Worm (Caenorhabditis elegans) whole organism, L4 larva: ENCODE results near the gene F53B3.5.

ENCODE experiments used
- F49E8.2 ChIP-seq: sonication (generic microtip); optimal IDR thresholded peaks from 2 replicates; lab custom pipeline; 2016; ENCODE audit warnings: missing compliant biosample characterization, mild to moderate bottlenecking, missing genetic modification characterization, borderline replicate concordance
- T26A8.4 ChIP-seq: fragments of 200-800 bp; sonication (Bioruptor generic); IDR thresholded peaks from 2 replicates; pipeline ENCODE4 v1.3.6; 2022; ENCODE audit warnings: missing genetic modification characterization, missing compliant biosample characterization
- aha-1 ChIP-seq: fragments of 150-350 bp; peaks from one replicate; lab custom pipeline; 2014; ENCODE audit warnings: missing biosample characterization, missing genetic modification characterization
- arid-1 ChIP-seq: fragments of 200-800 bp; sonication (Bioruptor generic); conservative IDR thresholded peaks from 2 replicates; pipeline ENCODE4 v1.3.6; 2022; ENCODE audit warnings: missing genetic modification reagents, missing genetic modification characterization, missing compliant biosample characterization
- attf-4 ChIP-seq: sonication (generic microtip); optimal IDR thresholded peaks from 3 replicates; lab custom pipeline; 2017; ENCODE audit warnings: missing biosample characterization, missing genetic modification characterization
- ceh-62 ChIP-seq: sonication (generic microtip); optimal IDR thresholded peaks from 2 replicates; lab custom pipeline; 2017; ENCODE audit warnings: missing biosample characterization, missing genetic modification characterization
- ces-1 ChIP-seq: fragments of 150-350 bp; sonication (generic microtip); optimal IDR thresholded peaks from 4 replicates; lab custom pipeline; 2014; ENCODE audit warnings: missing biosample characterization, missing genetic modification reagents, missing genetic modification characterization
- dpl-1 ChIP-seq: fragments of 150-350 bp; optimal IDR thresholded peaks from 2 replicates; lab custom pipeline; 2014; ENCODE audit warnings: missing biosample characterization, missing genetic modification reagents, missing genetic modification characterization
- duxl-1 ChIP-seq: sonication (generic microtip); optimal IDR thresholded peaks from 2 replicates; lab custom pipeline; 2016; ENCODE audit warnings: mild to moderate bottlenecking, missing genetic modification characterization, moderate library complexity, missing compliant biosample characterization; ENCODE audit not compliant: poor library complexity
- hlh-11 ChIP-seq: fragments of 200-800 bp; sonication (Bioruptor generic); optimal IDR thresholded peaks from 2 replicates; lab custom pipeline; 2018; ENCODE audit warnings: mild to moderate bottlenecking, missing genetic modification characterization, missing compliant biosample characterization
- hlh-30 ChIP-seq: sonication (generic microtip); optimal IDR thresholded peaks from 2 replicates; lab custom pipeline; 2017; ENCODE audit warnings: antibody characterized with exemption, mild to moderate bottlenecking, missing genetic modification characterization, missing compliant biosample characterization; ENCODE audit not compliant: insufficient read depth
- lin-15B ChIP-seq: fragments of 150-350 bp; sonication (generic microtip); optimal IDR thresholded peaks from 3 replicates; lab custom pipeline; 2014; ENCODE audit warnings: missing biosample characterization, missing genetic modification characterization
- lin-29 ChIP-seq: fragments of 200-800 bp; sonication (Bioruptor generic); IDR thresholded peaks from 2 replicates; pipeline ENCODE4 v1.3.6; 2022; ENCODE audit warnings: missing genetic modification reagents, missing genetic modification characterization, missing compliant biosample characterization
- lin-38 ChIP-seq: fragments of 200-800 bp; sonication (Bioruptor generic); IDR thresholded peaks from 2 replicates; pipeline ENCODE4 v1.3.6; 2022; ENCODE audit warnings: missing genetic modification reagents, missing genetic modification characterization, missing compliant biosample characterization
- lsy-2 ChIP-seq, 2 experiments: fragments of 150-350 bp in 1 of 2; sonication (generic microtip) in 1 of 2; optimal IDR thresholded peaks; 2 replicates each; lab custom pipeline; 2014 to 2017; ENCODE audit warnings: missing biosample characterization in 2 of 2, missing genetic modification characterization in 2 of 2
- mdl-1 ChIP-seq, 2 experiments: fragments of 150-350 bp in 1 of 2; sonication (generic microtip) in 1 of 2; optimal IDR thresholded peaks; 2 replicates each; lab custom pipeline; 2014 to 2017; ENCODE audit warnings: missing biosample characterization in 2 of 2, missing genetic modification characterization in 2 of 2
- mdt-29 ChIP-seq: fragments of 200-800 bp; sonication (Bioruptor generic); IDR thresholded peaks from 2 replicates; pipeline ENCODE4 v1.3.6; 2022; ENCODE audit warnings: missing genetic modification reagents, missing genetic modification characterization, missing compliant biosample characterization
- mep-1 ChIP-seq: fragments of 150-350 bp; sonication (generic microtip); optimal IDR thresholded peaks from 3 replicates; lab custom pipeline; 2014; ENCODE audit warnings: missing biosample characterization, missing genetic modification characterization
- mes-2 ChIP-seq: sonication (generic microtip); optimal IDR thresholded peaks from 2 replicates; lab custom pipeline; 2016; ENCODE audit warnings: missing genotype, mild to moderate bottlenecking, missing genetic modification characterization, missing compliant biosample characterization; ENCODE audit not compliant: poor library complexity, severe bottlenecking
- mxl-2 ChIP-seq: fragments of 200-800 bp; sonication (Bioruptor generic); conservative IDR thresholded peaks from 2 replicates; pipeline ENCODE4 v1.3.6; 2022; ENCODE audit warnings: missing genetic modification reagents, missing genetic modification characterization, missing compliant biosample characterization
- nhr-28 ChIP-seq: fragments of 150-350 bp; optimal IDR thresholded peaks from 2 replicates; lab custom pipeline; 2014; ENCODE audit warnings: missing biosample characterization, missing genetic modification characterization
- saeg-2 ChIP-seq: fragments of 200-800 bp; sonication (Bioruptor generic); IDR thresholded peaks from 2 replicates; pipeline ENCODE4 v1.3.6; 2022; ENCODE audit warnings: missing genetic modification reagents, missing genetic modification characterization, missing compliant biosample characterization
- tag-97 ChIP-seq: fragments of 200-800 bp; sonication (Bioruptor generic); IDR thresholded peaks from 2 replicates; pipeline ENCODE4 v1.3.6; 2022; ENCODE audit warnings: missing genetic modification characterization, missing compliant biosample characterization
- unc-62 ChIP-seq, 3 experiments: fragments of 150-350 bp in 1 of 3; sonication (generic microtip); optimal IDR thresholded peaks in 2 of 3; peaks in 1 of 3; 1 replicate in 1 of 3; 2 replicates in 2 of 3; lab custom pipeline; 2014 to 2017; ENCODE audit warnings: missing biosample characterization in 3 of 3, missing genetic modification characterization in 3 of 3, missing genetic modification reagents in 3 of 3, missing genotype in 1 of 3
- zag-1 ChIP-seq: fragments of 150-350 bp; optimal IDR thresholded peaks from 2 replicates; lab custom pipeline; 2014; ENCODE audit warnings: missing biosample characterization, missing genetic modification characterization
- zfp-2 ChIP-seq: sonication (generic microtip); optimal IDR thresholded peaks from 2 replicates; lab custom pipeline; 2016; ENCODE audit warnings: mild to moderate bottlenecking, missing genetic modification characterization, missing compliant biosample characterization
- zfp-3 ChIP-seq: fragments of 200-800 bp; sonication (Bioruptor generic); conservative IDR thresholded peaks from 2 replicates; pipeline ENCODE4 v1.3.6; 2022; ENCODE audit warnings: missing genetic modification reagents, missing genetic modification characterization, missing compliant biosample characterization
- ztf-11 ChIP-seq: fragments of 150-350 bp; optimal IDR thresholded peaks from 2 replicates; lab custom pipeline; 2014; ENCODE audit warnings: missing biosample characterization, missing genetic modification characterization

F53B3.5 gene

ce11 chrX:2873272-2873671 lies 6.1 kb downstream of the F53B3.5 start:
- no peak for TF ChIP-seq mxl-2 (GFP tag; lab: Robert Waterston, UW)
- TF ChIP-seq hlh-11 (tag; lab: Kevin White, UChicago): no peak
- peak in 1 of 2 experiments; percentile 91 for TF ChIP-seq unc-62 (GFP tag; optimal IDR thresholded peaks at IDR 0.05 in 1 of 2; lab: Kevin White, UChicago)
- TF ChIP-seq unc-62 (tag; optimal IDR thresholded peaks at IDR 0.05; lab: Kevin White, UChicago): no peak
- no peak for TF ChIP-seq tag-97

ce11 chrX:2871037-2871436 lies 8.3 kb downstream of the F53B3.5 start, which contains the start of gene F53B3.3:
TSS of gene F53B3.3 (minus strand) at chrX:2871137.
- TF ChIP-seq zag-1 (no peak), aha-1 (tag; lab: Kevin White, UChicago) (peak; percentile 34)

ce11 chrX:2865591-2866217 lies 13.7 kb downstream of the F53B3.5 start:
- TF ChIP-seq ztf-11 (tag; lab: Kevin White, UChicago): no peak
- peak; percentile 52 for TF ChIP-seq aha-1 (tag; lab: Kevin White, UChicago)
- no peak for TF ChIP-seq ceh-62
- peak in 1 of 2 experiments; percentile 2 for TF ChIP-seq lsy-2 (tag; optimal IDR thresholded peaks at IDR 0.05; lab: Kevin White, UChicago)
- 0 out of 2 replicates have a peak, but pooled peaks have one; percentile 48 for TF ChIP-seq saeg-2 (GFP tag; lab: Robert Waterston, UW)

- TF ChIP-seq dpl-1 (GFP tag; lab: Kevin White, UChicago): no peak
- TF ChIP-seq unc-62 (GFP tag; optimal IDR thresholded peaks at IDR 0.05 in 1 of 2; lab: Kevin White, UChicago): peak in 1 of 2 experiments; percentile 56
- TF ChIP-seq unc-62 (tag; optimal IDR thresholded peaks at IDR 0.05; lab: Kevin White, UChicago): no peak
- TF ChIP-seq hlh-11 (tag; lab: Kevin White, UChicago): peak; percentile 60
- TF ChIP-seq nhr-28 (tag; lab: Kevin White, UChicago): peak; percentile 22
- peak in 1 of 2 experiments; percentile 11 for TF ChIP-seq mdl-1 (tag; optimal IDR thresholded peaks at IDR 0.05; lab: Kevin White, UChicago)
- TF ChIP-seq F49E8.2 (tag; lab: Kevin White, UChicago): no peak
Observed at ce11 chrX:2863946-2864345, 15.4 kb downstream of the F53B3.5 start, which contains the start of gene F53B3.6. TSS of gene F53B3.6 (plus strand) at chrX:2864229.

- TF ChIP-seq nhr-28 (tag; lab: Kevin White, UChicago): no peak
- TF ChIP-seq zfp-2: no peak
- no peak for TF ChIP-seq attf-4 (tag; lab: Kevin White, UChicago)
- no peak for TF ChIP-seq ces-1 (GFP tag; lab: Kevin White, UChicago)
- TF ChIP-seq mdt-29: no peak
- TF ChIP-seq zfp-3 (GFP tag; lab: Robert Waterston, UW): no peak
- no peak for TF ChIP-seq arid-1 (GFP tag; lab: Robert Waterston, UW)
- no peak for TF ChIP-seq T26A8.4 (GFP tag; lab: Robert Waterston, UW)
- TF ChIP-seq lin-38 (GFP tag; lab: Robert Waterston, UW): no peak
- TF ChIP-seq duxl-1 (tag; lab: Kevin White, UChicago): no peak
- no peak for TF ChIP-seq lin-29 (GFP tag; lab: Robert Waterston, UW)
- no peak for TF ChIP-seq mes-2 (tag; lab: Kevin White, UChicago)
Observed at ce11 chrX:2862372-2862771, 17.0 kb downstream of the F53B3.5 start, which contains the start of gene comt-1. TSS of gene comt-1 (minus strand) at chrX:2862472.

ce11 chrX:2858380-2858779 lies 21.0 kb downstream of the F53B3.5 start:
- no peak for TF ChIP-seq lin-15B (tag; lab: Kevin White, UChicago)
- peak; percentile 82 for TF ChIP-seq hlh-30 (tag; lab: Kevin White, UChicago)
- peak; percentile 14 for TF ChIP-seq nhr-28 (tag; lab: Kevin White, UChicago)
- TF ChIP-seq mep-1 (tag; lab: Kevin White, UChicago): peak; percentile 28
